Fruit fly (Drosophila melanogaster) whole organism, embryonic: ENCODE results near the gene HDAC1.

Experiments used
- Ada2b ChIP-seq: fragments of 200-800 bp; sonication (Bioruptor generic); IDR thresholded peaks from 2 replicates; pipeline ENCODE4 v1.3.6; 2022; ENCODE audit warnings: missing biosample characterization, missing genetic modification characterization
- Awh ChIP-seq: fragments of 200-800 bp; sonication (Bioruptor generic); IDR thresholded peaks from 2 replicates; pipeline ENCODE4, ENCODE4 v1.3.6; 2022; ENCODE audit warnings: missing biosample characterization, missing genetic modification characterization
- CG10209 ChIP-seq: fragments of 200-800 bp; sonication (Bioruptor generic); optimal IDR thresholded peaks from 3 replicates; lab custom pipeline; 2017; ENCODE audit warnings: missing biosample characterization, mild to moderate bottlenecking, missing genetic modification characterization, missing genetic modification reagents
- CG10959 ChIP-seq: fragments of 200-800 bp; sonication (Bioruptor generic); IDR thresholded peaks from 2 replicates; pipeline ENCODE4 v1.3.6; 2022; ENCODE audit warnings: missing biosample characterization, missing genetic modification characterization
- CG11085 ChIP-seq: fragments of 200-800 bp; sonication (Bioruptor generic); IDR thresholded peaks from 2 replicates; pipeline ENCODE4 v1.3.6; 2022; ENCODE audit warnings: missing biosample characterization, missing genetic modification characterization
- CG11504 ChIP-seq: fragments of 200-800 bp; sonication (Bioruptor generic); optimal IDR thresholded peaks from 3 replicates; lab custom pipeline; 2019; ENCODE audit warnings: missing biosample characterization, mild to moderate bottlenecking, missing genetic modification characterization, moderate library complexity
- CG12219 ChIP-seq: fragments of 200-800 bp; sonication (Bioruptor generic); optimal IDR thresholded peaks from 3 replicates; lab custom pipeline; 2018; ENCODE audit warnings: missing biosample characterization, mild to moderate bottlenecking, missing genetic modification characterization
- CG12391 ChIP-seq: fragments of 200-800 bp; sonication (Bioruptor generic); optimal IDR thresholded peaks from 3 replicates; lab custom pipeline; 2018; ENCODE audit warnings: missing biosample characterization, mild to moderate bottlenecking, missing genetic modification characterization, moderate library complexity
- CG12769 ChIP-seq: fragments of 200-800 bp; sonication (Bioruptor generic); optimal IDR thresholded peaks from 2 replicates; lab custom pipeline; 2019; ENCODE audit warnings: missing biosample characterization, mild to moderate bottlenecking, missing genetic modification characterization, moderate library complexity
- CG1529 ChIP-seq: fragments of 200-800 bp; sonication (Bioruptor generic); optimal IDR thresholded peaks from 3 replicates; lab custom pipeline; 2018; ENCODE audit warnings: missing biosample characterization, missing genetic modification characterization
- CG15696 ChIP-seq: fragments of 200-800 bp; sonication (Bioruptor generic); optimal IDR thresholded peaks from 2 replicates; lab custom pipeline; 2019; ENCODE audit warnings: missing biosample characterization, mild to moderate bottlenecking, missing genetic modification characterization, moderate library complexity
- CG1603 ChIP-seq: fragments of 200-800 bp; sonication (Bioruptor generic); optimal IDR thresholded peaks from 2 replicates; lab custom pipeline; 2019; ENCODE audit warnings: missing biosample characterization, mild to moderate bottlenecking, missing genetic modification characterization, moderate library complexity
- CG17361 ChIP-seq: fragments of 200-800 bp; sonication (Bioruptor generic); IDR thresholded peaks from 3 replicates; pipeline ENCODE4 v1.3.6; 2022; ENCODE audit warnings: missing biosample characterization, missing genetic modification characterization
- CG17829 ChIP-seq: fragments of 200-800 bp; optimal IDR thresholded peaks from 2 replicates; lab custom pipeline; 2019; ENCODE audit warnings: missing biosample characterization, mild to moderate bottlenecking, missing genetic modification characterization, moderate library complexity
- CG17912 ChIP-seq: fragments of 200-800 bp; sonication (Bioruptor generic); optimal IDR thresholded peaks from 2 replicates; lab custom pipeline; 2018; ENCODE audit warnings: missing biosample characterization, mild to moderate bottlenecking, missing genetic modification characterization
- CG31441 ChIP-seq: fragments of 200-800 bp; sonication (Bioruptor generic); IDR thresholded peaks from 2 replicates; pipeline ENCODE4 v1.3.6; 2022; ENCODE audit warnings: missing biosample characterization, missing genetic modification characterization
- CG3838 ChIP-seq: fragments of 200-800 bp; sonication (Bioruptor generic); optimal IDR thresholded peaks from 3 replicates; lab custom pipeline; 2016; ENCODE audit warnings: missing biosample characterization, missing genetic modification characterization
- CG4424 ChIP-seq: fragments of 200-800 bp; sonication (Bioruptor generic); optimal IDR thresholded peaks from 3 replicates; lab custom pipeline; 2016; ENCODE audit warnings: missing biosample characterization, missing genetic modification characterization
- CG6654 ChIP-seq: fragments of 200-800 bp; sonication (Bioruptor generic); optimal IDR thresholded peaks from 2 replicates; lab custom pipeline; 2017; ENCODE audit warnings: missing biosample characterization, mild to moderate bottlenecking, missing genetic modification characterization
- CG6683 ChIP-seq: fragments of 200-800 bp; sonication (Bioruptor generic); optimal IDR thresholded peaks from 2 replicates; lab custom pipeline; 2017; ENCODE audit warnings: missing biosample characterization, mild to moderate bottlenecking, missing genetic modification characterization, missing genetic modification reagents
- CG7271 ChIP-seq: fragments of 200-800 bp; sonication (Bioruptor generic); optimal IDR thresholded peaks from 2 replicates; lab custom pipeline; 2018; ENCODE audit warnings: missing biosample characterization, mild to moderate bottlenecking, missing genetic modification characterization, moderate library complexity
- CG7987 ChIP-seq: fragments of 200-800 bp; sonication (Bioruptor generic); optimal IDR thresholded peaks from 2 replicates; lab custom pipeline; 2018; ENCODE audit warnings: missing biosample characterization, mild to moderate bottlenecking, missing genetic modification characterization, moderate library complexity
- CG8478 ChIP-seq: fragments of >200 bp; optimal IDR thresholded peaks from 2 replicates; lab custom pipeline; 2018
- D19A ChIP-seq: fragments of 200-800 bp; optimal IDR thresholded peaks from 3 replicates; lab custom pipeline; 2019; ENCODE audit warnings: missing biosample characterization, mild to moderate bottlenecking, missing genetic modification characterization, moderate library complexity
- Deaf1 ChIP-seq: fragments of 200-800 bp; optimal IDR thresholded peaks from 3 replicates; lab custom pipeline; 2019; ENCODE audit warnings: missing biosample characterization, mild to moderate bottlenecking, missing genetic modification characterization, moderate library complexity
- Elba2 ChIP-seq: fragments of 200-800 bp; sonication (Bioruptor generic); optimal IDR thresholded peaks from 3 replicates; lab custom pipeline; 2016; ENCODE audit warnings: missing biosample characterization, missing genetic modification characterization
- Ets97D ChIP-seq: fragments of 200-800 bp; sonication (Bioruptor generic); optimal IDR thresholded peaks from 3 replicates; lab custom pipeline; 2016; ENCODE audit warnings: missing biosample characterization, missing genetic modification characterization
- HLHmδ ChIP-seq: fragments of 200-800 bp; sonication (Bioruptor generic); optimal IDR thresholded peaks from 2 replicates; lab custom pipeline; 2018; ENCODE audit warnings: missing biosample characterization, mild to moderate bottlenecking, missing genetic modification characterization, moderate library complexity
- Hr51 ChIP-seq, 2 experiments: fragments of 200-800 bp; sonication (Bioruptor generic); optimal IDR thresholded peaks; 2 replicates in 1 of 2; 3 replicates in 1 of 2; lab custom pipeline; 2016 to 2018; ENCODE audit warnings: missing biosample characterization in 2 of 2, missing genetic modification characterization in 2 of 2, mild to moderate bottlenecking in 1 of 2, moderate library complexity in 1 of 2
- Meics ChIP-seq: fragments of 200-800 bp; sonication (Bioruptor generic); optimal IDR thresholded peaks from 2 replicates; lab custom pipeline; 2017; ENCODE audit warnings: missing biosample characterization, mild to moderate bottlenecking, missing genetic modification characterization
- Nf-YB ChIP-seq: fragments of 200-800 bp; sonication (Bioruptor generic); optimal IDR thresholded peaks from 3 replicates; lab custom pipeline; 2019; ENCODE audit warnings: missing biosample characterization, mild to moderate bottlenecking, missing genetic modification characterization, moderate library complexity
- NfI ChIP-seq: fragments of 200-800 bp; sonication (Bioruptor generic); optimal IDR thresholded peaks from 3 replicates; lab custom pipeline; 2018; ENCODE audit warnings: missing biosample characterization, mild to moderate bottlenecking, missing genetic modification characterization, moderate library complexity
- Oli ChIP-seq: fragments of 200-800 bp; sonication (Bioruptor generic); optimal IDR thresholded peaks from 2 replicates; lab custom pipeline; 2018; ENCODE audit warnings: missing biosample characterization, mild to moderate bottlenecking, missing genetic modification characterization, moderate library complexity
- Rfx ChIP-seq: fragments of 200-800 bp; sonication (Bioruptor generic); IDR thresholded peaks from 2 replicates; pipeline ENCODE4 v1.3.6; 2022; ENCODE audit warnings: missing biosample characterization, missing genetic modification characterization
- bab2 ChIP-seq: fragments of 200-800 bp; sonication (Bioruptor generic); optimal IDR thresholded peaks from 2 replicates; lab custom pipeline; 2016; ENCODE audit warnings: missing biosample characterization, missing genetic modification characterization
- cas ChIP-seq: fragments of 200-800 bp; sonication (Bioruptor generic); IDR thresholded peaks from 2 replicates; pipeline ENCODE4 v1.3.6; 2022; ENCODE audit warnings: missing biosample characterization, missing genetic modification characterization
- chif ChIP-seq, 2 experiments: fragments of 200-800 bp; sonication (Bioruptor generic); optimal IDR thresholded peaks; 3 replicates each; lab custom pipeline; 2016; ENCODE audit warnings: missing biosample characterization in 2 of 2, missing genetic modification characterization in 2 of 2
- disco-r ChIP-seq: fragments of 200-800 bp; sonication (Bioruptor generic); optimal IDR thresholded peaks from 2 replicates; lab custom pipeline; 2016; ENCODE audit warnings: missing biosample characterization, missing genetic modification characterization
- dm ChIP-seq: fragments of 200-800 bp; sonication (Bioruptor generic); optimal IDR thresholded peaks from 3 replicates; lab custom pipeline; 2016; ENCODE audit warnings: missing biosample characterization, missing genetic modification characterization
- dmrt99B ChIP-seq: fragments of 200-800 bp; sonication (Bioruptor generic); optimal IDR thresholded peaks from 2 replicates; lab custom pipeline; 2018; ENCODE audit warnings: missing biosample characterization, mild to moderate bottlenecking, missing genetic modification characterization, moderate library complexity
- en ChIP-seq: fragments of 200-800 bp; sonication (Bioruptor generic); optimal IDR thresholded peaks from 2 replicates; lab custom pipeline; 2016; ENCODE audit warnings: missing biosample characterization, missing genetic modification characterization
- fd3F ChIP-seq: fragments of 200-800 bp; sonication (Bioruptor generic); optimal IDR thresholded peaks from 2 replicates; lab custom pipeline; 2018; ENCODE audit warnings: missing biosample characterization, mild to moderate bottlenecking, missing genetic modification characterization, moderate library complexity
- grau ChIP-seq: fragments of 200-800 bp; optimal IDR thresholded peaks from 3 replicates; lab custom pipeline; 2019; ENCODE audit warnings: missing biosample characterization, mild to moderate bottlenecking, missing genetic modification characterization, moderate library complexity
- gro ChIP-seq: fragments of 200-800 bp; sonication (Bioruptor generic); optimal IDR thresholded peaks from 2 replicates; lab custom pipeline; 2016; ENCODE audit warnings: missing biosample characterization, missing genetic modification characterization
- her ChIP-seq: fragments of 200-800 bp; sonication (Bioruptor generic); optimal IDR thresholded peaks from 2 replicates; lab custom pipeline; 2016; ENCODE audit warnings: missing biosample characterization, missing genetic modification characterization
- maf-S ChIP-seq: fragments of 200-800 bp; sonication (Bioruptor generic); optimal IDR thresholded peaks from 2 replicates; lab custom pipeline; 2016; ENCODE audit warnings: missing biosample characterization, missing genetic modification characterization
- nmo ChIP-seq: fragments of 200-800 bp; sonication (Bioruptor generic); optimal IDR thresholded peaks from 2 replicates; lab custom pipeline; 2018; ENCODE audit warnings: missing biosample characterization, mild to moderate bottlenecking, missing genetic modification characterization, moderate library complexity
- p53 ChIP-seq: fragments of 200-800 bp; sonication (Bioruptor generic); optimal IDR thresholded peaks from 2 replicates; lab custom pipeline; 2016; ENCODE audit warnings: missing biosample characterization, missing genetic modification characterization
- row ChIP-seq: fragments of 200-800 bp; sonication (Bioruptor generic); IDR thresholded peaks from 3 replicates; pipeline ENCODE4 v1.3.6; 2022; ENCODE audit warnings: missing biosample characterization, missing genetic modification characterization
- ttk ChIP-seq: fragments of 200-800 bp; sonication (Bioruptor generic); IDR thresholded peaks from 2 replicates; pipeline ENCODE4 v2.1.2; 2022; ENCODE audit warnings: missing biosample characterization, missing genetic modification characterization
- zen2 ChIP-seq: fragments of 200-800 bp; sonication (Bioruptor generic); IDR thresholded peaks from 3 replicates; pipeline ENCODE4 v1.3.6; 2022; ENCODE audit warnings: missing biosample characterization, missing genetic modification characterization; ENCODE audit not compliant: partially characterized antibody

Gene HDAC1

DNA sequence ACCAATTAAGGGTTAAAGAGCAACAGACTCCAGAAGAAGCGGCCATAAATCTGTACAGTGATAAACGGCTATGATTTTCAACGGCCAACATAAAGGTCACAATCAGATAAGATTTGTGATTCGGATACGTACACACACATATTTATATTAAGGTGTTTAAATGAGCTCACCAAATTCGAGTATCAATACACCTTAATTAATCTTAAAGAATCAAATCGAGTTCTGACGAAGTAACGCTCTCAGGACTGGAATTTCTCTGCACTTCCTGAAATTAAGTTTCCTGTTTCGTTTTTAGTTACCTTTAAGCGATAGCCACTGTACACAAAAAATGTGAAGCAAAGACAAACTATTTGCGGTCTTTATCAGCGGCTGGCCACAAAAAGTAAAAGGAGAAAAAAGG lies 2.7 kb upstream of the HDAC1 start (continued):
- TF ChIP-seq CG1603 = peak; percentile 49
- TF ChIP-seq Awh = no peak
- TF ChIP-seq bab2 = no peak
- peak; percentile 16 for TF ChIP-seq CG12391
- TF ChIP-seq CG1529 = no peak
- 0 out of 2 replicates have a peak, but pooled peaks have one; percentile 4 for TF ChIP-seq Rfx
- TF ChIP-seq dm (GFP tag; lab: Kevin White, UChicago) = no peak
- TF ChIP-seq CG17829 (tag; lab: Kevin White, UChicago) = peak; percentile 8
- 0 out of 3 replicates have a peak, but pooled peaks have one; percentile 14 for TF ChIP-seq CG17361 (GFP tag; lab: Robert Waterston, UW)
- TF ChIP-seq CG12219 = no peak
- no peak for TF ChIP-seq p53
- TF ChIP-seq dmrt99B (tag; lab: Kevin White, UChicago) = peak; percentile 29
- peak; percentile 29 for TF ChIP-seq nmo (GFP tag; lab: Kevin White, UChicago)
- no peak for TF ChIP-seq Elba2 (GFP tag; lab: Kevin White, UChicago)
- TF ChIP-seq Meics (GFP tag; lab: Kevin White, UChicago) = peak; percentile 12
- 0 out of 2 replicates have a peak, but pooled peaks have one; percentile 23 for TF ChIP-seq CG31441 (GFP tag; lab: Robert Waterston, UW)
- TF ChIP-seq CG10959 (GFP tag; lab: Robert Waterston, UW) = no peak
- no peak for TF ChIP-seq CG11085
- TF ChIP-seq Ets97D (GFP tag; lab: Kevin White, UChicago) = no peak
- TF ChIP-seq gro (GFP tag; lab: Kevin White, UChicago) = no peak
- TF ChIP-seq her (GFP tag; lab: Kevin White, UChicago) = no peak
- TF ChIP-seq ttk (GFP tag; lab: Robert Waterston, UW) = 0 out of 2 replicates have a peak, but pooled peaks have one; percentile 29
- TF ChIP-seq chif (GFP tag; optimal IDR thresholded peaks at IDR 0.05; lab: Kevin White, UChicago) = peak; percentile 7 to 19
- peak; percentile 6 for TF ChIP-seq Oli (tag; lab: Kevin White, UChicago)
- no peak for TF ChIP-seq NfI
- no peak for TF ChIP-seq CG17912 (GFP tag; lab: Kevin White, UChicago)
- no peak for TF ChIP-seq Nf-YB (GFP tag; lab: Kevin White, UChicago)
- 0 out of 2 replicates have a peak, but pooled peaks have one; percentile 4 for TF ChIP-seq Ada2b (GFP tag; lab: Robert Waterston, UW)
- peak; percentile 20 for TF ChIP-seq D19A (tag; lab: Kevin White, UChicago)
- TF ChIP-seq CG10209 (GFP tag; lab: Kevin White, UChicago) = no peak
- TF ChIP-seq CG8478 (lab: Kevin White, UChicago) = no peak
- peak; percentile 93 for TF ChIP-seq grau
- no peak for TF ChIP-seq disco-r (GFP tag; lab: Kevin White, UChicago)
- TF ChIP-seq CG4424 (GFP tag; lab: Kevin White, UChicago) = peak; percentile 2
- no peak for TF ChIP-seq HLHmδ (GFP tag; lab: Kevin White, UChicago)
- no peak for TF ChIP-seq maf-S (GFP tag; lab: Kevin White, UChicago)
- no peak for TF ChIP-seq CG7271 (tag; lab: Kevin White, UChicago)
- TF ChIP-seq CG3838 (GFP tag; lab: Kevin White, UChicago) = no peak
- peak; percentile 46; the same call in 2 of the 3 replicates for TF ChIP-seq row
- no peak for TF ChIP-seq cas (GFP tag; lab: Robert Waterston, UW)
- TF ChIP-seq en (GFP tag; lab: Kevin White, UChicago) = no peak
- peak; percentile 47 for TF ChIP-seq CG11504 (tag; lab: Kevin White, UChicago)
- TF ChIP-seq Deaf1 (tag; lab: Kevin White, UChicago) = no peak
- no peak for TF ChIP-seq CG6654
- no peak for TF ChIP-seq zen2 (GFP tag; lab: Robert Waterston, UW)
- TF ChIP-seq CG7987 (GFP tag; lab: Kevin White, UChicago) = no peak
- peak in 1 of 2 experiments; percentile 6 for TF ChIP-seq Hr51 (GFP tag; optimal IDR thresholded peaks at IDR 0.05; lab: Kevin White, UChicago)
- TF ChIP-seq CG15696 = peak; percentile 29
- TF ChIP-seq CG6683 (GFP tag; lab: Kevin White, UChicago) = no peak
- no peak for TF ChIP-seq CG12769 (tag; lab: Kevin White, UChicago)
- TF ChIP-seq fd3F (GFP tag; lab: Kevin White, UChicago) = no peak
